Fruit fly (Drosophila melanogaster) whole organism, embryonic: Measurements from ENCODE around the gene Atx2.

Source experiments
- Ada2b ChIP-seq: fragments of 200-800 bp; sonication (Bioruptor generic); IDR thresholded peaks from 2 replicates; pipeline ENCODE4 v1.3.6; 2022; ENCODE audit warnings: missing biosample characterization, missing genetic modification characterization
- Antp ChIP-seq: fragments of 200-800 bp; sonication (Bioruptor generic); optimal IDR thresholded peaks from 3 replicates; lab custom pipeline; 2016; ENCODE audit warnings: missing biosample characterization, missing genetic modification characterization
- Atf3 ChIP-seq: fragments of 200-800 bp; sonication (Bioruptor generic); optimal IDR thresholded peaks from 3 replicates; lab custom pipeline; 2016; ENCODE audit warnings: missing biosample characterization, missing genetic modification characterization
- CG13624 ChIP-seq: fragments of 200-800 bp; sonication (Bioruptor generic); optimal IDR thresholded peaks from 2 replicates; lab custom pipeline; 2016; ENCODE audit warnings: missing biosample characterization, missing genetic modification characterization
- CG1647 ChIP-seq: fragments of 200-800 bp; sonication (Bioruptor generic); optimal IDR thresholded peaks from 3 replicates; lab custom pipeline; 2016; ENCODE audit warnings: missing biosample characterization, missing genetic modification characterization
- CG17912 ChIP-seq: fragments of 200-800 bp; sonication (Bioruptor generic); optimal IDR thresholded peaks from 2 replicates; lab custom pipeline; 2018; ENCODE audit warnings: missing biosample characterization, mild to moderate bottlenecking, missing genetic modification characterization
- CG2116 ChIP-seq: fragments of 200-800 bp; sonication (Bioruptor generic); optimal IDR thresholded peaks from 3 replicates; lab custom pipeline; 2018; ENCODE audit warnings: missing biosample characterization, mild to moderate bottlenecking, missing genetic modification characterization
- CG2712 ChIP-seq: fragments of 200-800 bp; optimal IDR thresholded peaks from 3 replicates; lab custom pipeline; 2019; ENCODE audit warnings: missing biosample characterization, mild to moderate bottlenecking, missing genetic modification characterization, moderate library complexity
- CG30403 ChIP-seq: fragments of 200-800 bp; sonication (Bioruptor generic); optimal IDR thresholded peaks from 3 replicates; lab custom pipeline; 2016; ENCODE audit warnings: missing biosample characterization, missing genetic modification characterization
- CG3065 ChIP-seq: fragments of 200-800 bp; sonication (Bioruptor generic); optimal IDR thresholded peaks from 2 replicates; lab custom pipeline; 2016; ENCODE audit warnings: missing biosample characterization, missing genetic modification characterization
- CG32772 ChIP-seq: fragments of 200-800 bp; sonication (Bioruptor generic); IDR thresholded peaks from 2 replicates; pipeline ENCODE4 v1.3.6; 2022; ENCODE audit warnings: missing biosample characterization, missing genetic modification characterization
- CG3995 ChIP-seq: fragments of 200-800 bp; sonication (Bioruptor generic); optimal IDR thresholded peaks from 3 replicates; lab custom pipeline; 2016; ENCODE audit warnings: missing biosample characterization, missing genetic modification characterization
- CG6254 ChIP-seq: fragments of 200-800 bp; sonication (Bioruptor generic); optimal IDR thresholded peaks from 3 replicates; lab custom pipeline; 2017; ENCODE audit warnings: mild to moderate bottlenecking, missing biosample characterization, missing genetic modification reagents, missing genetic modification characterization
- CG7963 ChIP-seq: fragments of 200-800 bp; sonication (Bioruptor generic); IDR thresholded peaks from 3 replicates; pipeline ENCODE4 v1.3.6; 2022; ENCODE audit warnings: missing biosample characterization, missing genetic modification characterization; ENCODE audit not compliant: partially characterized antibody
- CG8281 ChIP-seq: fragments of 200-800 bp; sonication (Bioruptor generic); optimal IDR thresholded peaks from 2 replicates; lab custom pipeline; 2018; ENCODE audit warnings: missing biosample characterization, mild to moderate bottlenecking, missing genetic modification characterization, moderate library complexity
- CG8924 ChIP-seq: fragments of 200-800 bp; optimal IDR thresholded peaks from 3 replicates; lab custom pipeline; 2019; ENCODE audit warnings: missing biosample characterization, mild to moderate bottlenecking, missing genetic modification characterization, moderate library complexity
- Chrac-16 ChIP-seq: fragments of 200-800 bp; sonication (Bioruptor generic); optimal IDR thresholded peaks from 3 replicates; lab custom pipeline; 2016; ENCODE audit warnings: missing biosample characterization, missing genetic modification characterization
- D19B ChIP-seq: fragments of 200-800 bp; sonication (Bioruptor generic); optimal IDR thresholded peaks from 2 replicates; lab custom pipeline; 2017; ENCODE audit warnings: missing biosample characterization, mild to moderate bottlenecking, missing genetic modification characterization
- Dek ChIP-seq: fragments of 200-800 bp; sonication (Bioruptor generic); optimal IDR thresholded peaks from 3 replicates; lab custom pipeline; 2019; ENCODE audit warnings: missing biosample characterization, mild to moderate bottlenecking, missing genetic modification characterization, moderate library complexity
- Eip74EF ChIP-seq, 2 experiments: fragments of 200-800 bp in 1 of 2; fragments of >200 bp in 1 of 2; sonication (Bioruptor generic) in 1 of 2; optimal IDR thresholded peaks; 2 replicates each; lab custom pipeline; 2017 to 2019; ENCODE audit warnings: missing biosample characterization in 2 of 2, missing genetic modification characterization in 2 of 2, mild to moderate bottlenecking in 1 of 2, moderate library complexity in 1 of 2
- H15 ChIP-seq: fragments of 200-800 bp; sonication (Bioruptor generic); IDR thresholded peaks from 3 replicates; pipeline ENCODE4 v1.3.6; 2022; ENCODE audit warnings: missing biosample characterization, missing genetic modification characterization
- MTF-1 ChIP-seq: fragments of 200-800 bp; sonication (Bioruptor generic); optimal IDR thresholded peaks from 2 replicates; lab custom pipeline; 2018; ENCODE audit warnings: missing biosample characterization, mild to moderate bottlenecking, missing genetic modification characterization, borderline replicate concordance
- Meics ChIP-seq: fragments of 200-800 bp; sonication (Bioruptor generic); optimal IDR thresholded peaks from 2 replicates; lab custom pipeline; 2017; ENCODE audit warnings: missing biosample characterization, mild to moderate bottlenecking, missing genetic modification characterization
- Scr ChIP-seq: fragments of 200-800 bp; sonication (Bioruptor generic); IDR thresholded peaks from 2 replicates; pipeline ENCODE4 v1.3.6; 2022; ENCODE audit warnings: missing biosample characterization, missing genetic modification characterization; ENCODE audit not compliant: partially characterized antibody
- Side ChIP-seq: fragments of 200-800 bp; sonication (Bioruptor generic); optimal IDR thresholded peaks from 2 replicates; lab custom pipeline; 2016; ENCODE audit warnings: missing biosample characterization, missing genetic modification characterization
- Sox102F ChIP-seq: fragments of 200-800 bp; sonication (Bioruptor generic); optimal IDR thresholded peaks from 2 replicates; lab custom pipeline; 2018; ENCODE audit warnings: missing biosample characterization, mild to moderate bottlenecking, missing genetic modification characterization, moderate library complexity
- Usf ChIP-seq: fragments of 200-800 bp; sonication (Bioruptor generic); optimal IDR thresholded peaks from 2 replicates; lab custom pipeline; 2017; ENCODE audit warnings: missing genotype, missing biosample characterization, missing genetic modification characterization
- az2 ChIP-seq: fragments of 200-800 bp; sonication (Bioruptor generic); optimal IDR thresholded peaks from 3 replicates; lab custom pipeline; 2016; ENCODE audit warnings: missing biosample characterization, missing genetic modification characterization
- caup ChIP-seq: fragments of 200-800 bp; sonication (Bioruptor generic); optimal IDR thresholded peaks from 3 replicates; lab custom pipeline; 2017; ENCODE audit warnings: missing biosample characterization, mild to moderate bottlenecking, missing genetic modification characterization, moderate library complexity; ENCODE audit not compliant: severe bottlenecking
- corto ChIP-seq: fragments of 200-800 bp; sonication (Bioruptor generic); optimal IDR thresholded peaks from 2 replicates; lab custom pipeline; 2016; ENCODE audit warnings: missing biosample characterization, mild to moderate bottlenecking, missing genetic modification characterization, moderate library complexity
- dati ChIP-seq: fragments of 200-800 bp; sonication (Bioruptor generic); IDR thresholded peaks from 2 replicates; pipeline ENCODE4 v1.3.6; 2022; ENCODE audit warnings: missing biosample characterization, missing genetic modification characterization
- ems ChIP-seq: fragments of 200-800 bp; sonication (Bioruptor generic); optimal IDR thresholded peaks from 3 replicates; lab custom pipeline; 2016; ENCODE audit warnings: missing biosample characterization, missing genetic modification characterization
- en ChIP-seq: fragments of 200-800 bp; sonication (Bioruptor generic); optimal IDR thresholded peaks from 2 replicates; lab custom pipeline; 2016; ENCODE audit warnings: missing biosample characterization, missing genetic modification characterization
- fu2 ChIP-seq: fragments of 200-800 bp; sonication (Bioruptor generic); optimal IDR thresholded peaks from 2 replicates; lab custom pipeline; 2016; ENCODE audit warnings: missing biosample characterization, missing genetic modification characterization
- gfzf ChIP-seq: fragments of 200-800 bp; sonication (Bioruptor generic); optimal IDR thresholded peaks from 2 replicates; lab custom pipeline; 2016; ENCODE audit warnings: missing biosample characterization, mild to moderate bottlenecking, missing genetic modification characterization, moderate library complexity
- hbn ChIP-seq: fragments of 200-800 bp; sonication (Bioruptor generic); IDR thresholded peaks from 2 replicates; pipeline ENCODE4 v1.3.6; 2022; ENCODE audit warnings: missing biosample characterization, missing genetic modification characterization; ENCODE audit not compliant: partially characterized antibody
- ind ChIP-seq: fragments of 200-800 bp; sonication (Bioruptor generic); optimal IDR thresholded peaks from 3 replicates; lab custom pipeline; 2016; ENCODE audit warnings: missing biosample characterization, missing genetic modification characterization
- klu ChIP-seq: fragments of 200-800 bp; sonication (Bioruptor generic); IDR thresholded peaks from 2 replicates; pipeline ENCODE4 v1.3.6; 2022; ENCODE audit warnings: missing biosample characterization, missing genetic modification characterization
- kni ChIP-seq: fragments of 200-800 bp; sonication (Bioruptor generic); optimal IDR thresholded peaks from 3 replicates; lab custom pipeline; 2017; ENCODE audit warnings: mild to moderate bottlenecking, missing biosample characterization, missing genetic modification reagents, missing genetic modification characterization
- luna ChIP-seq: fragments of 200-800 bp; sonication (Bioruptor generic); optimal IDR thresholded peaks from 2 replicates; lab custom pipeline; 2016; ENCODE audit warnings: missing biosample characterization, missing genetic modification characterization
- pnt ChIP-seq: fragments of 200-800 bp; sonication (Bioruptor generic); optimal IDR thresholded peaks from 3 replicates; lab custom pipeline; 2016; ENCODE audit warnings: missing biosample characterization, missing genetic modification characterization
- repo ChIP-seq: fragments of 200-800 bp; sonication (Bioruptor generic); optimal IDR thresholded peaks from 2 replicates; lab custom pipeline; 2016; ENCODE audit warnings: missing biosample characterization, missing genetic modification characterization
- schlank ChIP-seq: fragments of 200-800 bp; sonication (Bioruptor generic); optimal IDR thresholded peaks from 2 replicates; lab custom pipeline; 2018; ENCODE audit warnings: missing biosample characterization, mild to moderate bottlenecking, missing genetic modification characterization
- tgo ChIP-seq: fragments of 200-800 bp; sonication (Bioruptor generic); IDR thresholded peaks from 3 replicates; pipeline ENCODE4 v1.3.6; 2022; ENCODE audit warnings: missing biosample characterization, missing genetic modification characterization
- tll ChIP-seq, 2 experiments: fragments of 200-800 bp in 1 of 2; fragments of >200 bp in 1 of 2; sonication (Bioruptor generic) in 1 of 2; optimal IDR thresholded peaks; 2 replicates each; lab custom pipeline; 2017 to 2019; ENCODE audit warnings: missing biosample characterization in 2 of 2, missing genetic modification characterization in 2 of 2, mild to moderate bottlenecking in 1 of 2, moderate library complexity in 1 of 2
- tup ChIP-seq: fragments of 200-800 bp; sonication (Bioruptor generic); optimal IDR thresholded peaks from 2 replicates; lab custom pipeline; 2016; ENCODE audit warnings: missing biosample characterization, mild to moderate bottlenecking, missing genetic modification characterization, moderate library complexity
- unc-4 ChIP-seq: fragments of 200-800 bp; sonication (Bioruptor generic); IDR thresholded peaks from 2 replicates; pipeline ENCODE4 v1.3.6; 2022; ENCODE audit warnings: missing biosample characterization, missing genetic modification characterization; ENCODE audit not compliant: partially characterized antibody
- usp ChIP-seq: fragments of >200 bp; optimal IDR thresholded peaks from 2 replicates; lab custom pipeline; 2017; ENCODE audit warnings: missing biosample characterization, missing genetic modification characterization
- zfh1 ChIP-seq: fragments of 200-800 bp; sonication (Bioruptor generic); IDR thresholded peaks from 3 replicates; pipeline ENCODE4 v1.3.6; 2022; ENCODE audit warnings: missing biosample characterization, missing genetic modification characterization

Gene Atx2

dm6 chr3R:15418824-15419530, 10.8 kb downstream of the Atx2 start (continued):
- TF ChIP-seq tgo (GFP tag; lab: Robert Waterston, UW) (peak; percentile 32; the same call in 2 of the 3 replicates), gfzf (no peak), Sox102F (peak; percentile 77), Side (GFP tag; lab: Kevin White, UChicago) (no peak), MTF-1 (GFP tag; lab: Kevin White, UChicago) (no peak), kni (no peak), schlank (tag; lab: Kevin White, UChicago) (no peak), CG32772 (peak; percentile 42; the same call in 1 of the 2 replicates), Eip74EF (GFP tag; optimal IDR thresholded peaks at IDR 0.05; lab: Kevin White, UChicago) (no peak), fu2 (GFP tag; lab: Kevin White, UChicago) (peak; percentile 3), Atf3 (no peak), CG7963 (GFP tag; lab: Robert Waterston, UW) (no peak), zfh1 (peak; percentile 33; the same call in 1 of the 3 replicates), CG30403 (GFP tag; lab: Kevin White, UChicago) (peak; percentile 87), usp (no peak), D19B (GFP tag; lab: Kevin White, UChicago) (no peak), Antp (no peak), az2 (peak; percentile 74), CG2116 (GFP tag; lab: Kevin White, UChicago) (peak; percentile 50), tup (no peak), pnt (GFP tag; lab: Kevin White, UChicago) (no peak), corto (GFP tag; lab: Kevin White, UChicago) (no peak), CG3065 (GFP tag; lab: Kevin White, UChicago) (no peak), CG8281 (tag; lab: Kevin White, UChicago) (peak; percentile 16), unc-4 (GFP tag; lab: Robert Waterston, UW) (no peak), CG8924 (tag; lab: Kevin White, UChicago) (peak; percentile 89), en (no peak), Ada2b (GFP tag; lab: Robert Waterston, UW) (no peak), CG6254 (GFP tag; lab: Kevin White, UChicago) (peak; percentile 33), tll (GFP tag; optimal IDR thresholded peaks at IDR 0.05; lab: Kevin White, UChicago) (peak in 1 of 2 experiments; percentile 50), ems (GFP tag; lab: Kevin White, UChicago) (no peak), CG13624 (no peak), Chrac-16 (GFP tag; lab: Kevin White, UChicago) (peak; percentile 66), CG3995 (GFP tag; lab: Kevin White, UChicago) (no peak), Scr (GFP tag; lab: Robert Waterston, UW) (no peak), dati (GFP tag; lab: Robert Waterston, UW) (no peak), Dek (tag; lab: Kevin White, UChicago) (peak; percentile 59), CG1647 (GFP tag; lab: Kevin White, UChicago) (no peak), caup (GFP tag; lab: Kevin White, UChicago) (peak; percentile 42), hbn (GFP tag; lab: Robert Waterston, UW) (no peak), repo (no peak), klu (GFP tag; lab: Robert Waterston, UW) (peak; percentile 7; the same call in 1 of the 2 replicates), H15 (GFP tag; lab: Robert Waterston, UW) (no peak), CG17912 (GFP tag; lab: Kevin White, UChicago) (no peak), CG2712 (tag; lab: Kevin White, UChicago) (peak; percentile 92), ind (GFP tag; lab: Kevin White, UChicago) (peak; percentile 45), Meics (peak; percentile 75), luna (GFP tag; lab: Kevin White, UChicago) (no peak), Usf (GFP tag; lab: Kevin White, UChicago) (peak; percentile 70)
